Worm (Caenorhabditis elegans) whole organism, L3 larva: Measurements from ENCODE around the gene ZK154.6.

ENCODE experiments used
- ama-1 ChIP-seq: fragments of 150-350 bp; optimal IDR thresholded peaks from 2 replicates; lab custom pipeline; 2018
- lin-39 ChIP-seq: fragments of 150-350 bp; optimal IDR thresholded peaks from 2 replicates; lab custom pipeline; 2018; ENCODE audit warnings: missing biosample characterization, missing genetic modification reagents, missing genetic modification characterization
- nhr-77 ChIP-seq: fragments of 150-350 bp; optimal IDR thresholded peaks from 2 replicates; lab custom pipeline; 2014; ENCODE audit warnings: missing biosample characterization, missing genetic modification characterization
- pha-4 ChIP-seq: fragments of 150-350 bp; optimal IDR thresholded peaks from 2 replicates; lab custom pipeline; 2014; ENCODE audit warnings: missing biosample characterization, missing genetic modification reagents, missing genetic modification characterization

DNA sequence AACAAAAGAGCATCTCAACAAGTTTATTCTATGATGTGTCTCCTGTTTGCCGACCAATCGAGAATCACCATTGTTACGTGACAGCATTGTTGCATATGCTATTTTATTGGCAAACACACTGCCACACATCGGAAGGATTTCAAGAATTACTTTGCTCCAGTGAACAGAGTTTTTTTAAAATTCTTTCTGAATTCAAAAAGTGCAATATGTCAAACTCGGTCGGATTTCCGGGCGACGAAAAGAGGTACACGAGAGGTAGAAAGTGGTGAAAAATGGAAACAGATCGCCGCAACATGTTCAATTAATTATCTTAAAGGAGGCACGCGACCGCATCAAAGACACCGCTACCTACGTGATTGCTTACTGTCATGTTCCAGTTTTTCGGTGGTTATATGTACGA, 43.3 kb downstream of the ZK154.6 start:
- TF ChIP-seq pha-4 (tag; lab: Kevin White, UChicago) (no peak), ama-1 (lab: Kevin White, UChicago) (no peak), lin-39 (no peak), nhr-77 (no peak)
